Fruit fly (Drosophila melanogaster): ENCODE measurements around the gene NimC4.

DNA sequence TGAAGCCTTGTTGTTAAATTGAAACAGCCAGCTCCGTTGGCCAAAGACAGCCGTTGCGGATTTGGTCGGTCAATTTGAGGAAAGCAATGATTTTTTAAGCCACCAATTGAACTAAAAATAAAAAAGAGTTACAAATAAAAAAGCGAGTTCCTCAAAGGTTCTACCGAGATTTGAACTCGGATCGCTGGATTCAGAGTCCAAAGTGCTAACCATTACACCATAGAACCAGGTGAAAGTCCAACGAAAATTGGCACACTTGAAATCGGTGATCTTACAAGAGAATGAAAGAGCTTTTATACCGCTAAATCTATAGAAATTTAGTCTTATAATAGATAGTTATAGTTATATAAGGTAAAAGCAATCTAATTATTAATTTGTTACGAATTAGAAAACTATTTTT is 37.0 kb upstream of the NimC4 start:
- TF ChIP-seq CG17359 (tag; optimal IDR thresholded peaks at IDR 0.05) (no peak), CG8478 (optimal IDR thresholded peaks at IDR 0.05) (no peak), grau (tag; optimal IDR thresholded peaks at IDR 0.05) (no peak), Chrac-16 (GFP tag; optimal IDR thresholded peaks at IDR 0.05) (no peak), zfh1 (GFP tag; IDR thresholded peaks at IDR 0.05) (no peak), sug (tag; optimal IDR thresholded peaks at IDR 0.05) (no peak), Ravus (GFP tag; IDR thresholded peaks at IDR 0.05) (no peak), NfI (GFP tag; optimal IDR thresholded peaks at IDR 0.05) (no peak), chm (GFP tag; IDR thresholded peaks at IDR 0.05) (no peak), Sox100B (GFP tag; optimal IDR thresholded peaks at IDR 0.05) (no peak), Meics (GFP tag; optimal IDR thresholded peaks at IDR 0.05) (no peak)
